Worm (Caenorhabditis elegans) whole organism, late embryonic: ENCODE data around the gene abhd-3.1.

Source experiments
- ama-1 ChIP-seq: fragments of 150-350 bp; optimal IDR thresholded peaks from 2 replicates; lab custom pipeline; 2014
- ceh-9 ChIP-seq: sonication (generic microtip); optimal IDR thresholded peaks from 2 replicates; lab custom pipeline; 2016; ENCODE audit warnings: mild to moderate bottlenecking, missing genetic modification characterization, inconsistent platforms, missing compliant biosample characterization
- fkh-10 ChIP-seq: fragments of 150-350 bp; optimal IDR thresholded peaks from 2 replicates; lab custom pipeline; 2014; ENCODE audit warnings: missing biosample characterization, missing genetic modification reagents, missing genetic modification characterization
- gmeb-2 ChIP-seq: sonication (generic microtip); optimal IDR thresholded peaks from 2 replicates; lab custom pipeline; 2016; ENCODE audit warnings: missing genetic modification characterization, inconsistent platforms, missing compliant biosample characterization
- hlh-6 ChIP-seq: sonication (generic microtip); optimal IDR thresholded peaks from 2 replicates; lab custom pipeline; 2016; ENCODE audit warnings: missing genotype, missing genetic modification characterization, missing compliant biosample characterization

DNA sequence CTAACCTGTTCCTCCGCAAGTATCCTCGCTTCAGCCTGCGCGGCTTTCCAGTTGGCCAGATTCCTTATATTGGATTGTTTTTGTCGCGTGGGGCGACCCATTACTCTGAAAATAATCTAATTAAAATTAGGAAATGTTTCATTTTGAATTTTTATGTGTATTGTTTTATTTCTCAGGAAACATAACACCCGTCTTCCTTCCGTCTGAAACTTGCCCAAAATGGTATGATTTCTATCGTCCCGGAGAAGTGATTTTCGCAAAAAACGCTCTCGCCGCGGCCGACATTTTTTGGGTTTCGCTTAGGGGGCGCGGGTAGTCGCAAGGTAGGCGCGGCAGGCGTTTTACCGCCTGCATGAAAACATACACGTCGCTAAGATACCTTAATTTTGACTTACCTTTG is 30.9 kb downstream of the abhd-3.1 start, which contains the start of gene clec-260:
- TF ChIP-seq gmeb-2 (tag; lab: Kevin White, UChicago) (no peak), hlh-6 (no peak), ceh-9 (tag; lab: Kevin White, UChicago) (no peak), ama-1 (lab: Kevin White, UChicago) (no peak), fkh-10 (GFP tag; lab: Kevin White, UChicago) (no peak)
